Worm (Caenorhabditis elegans): ENCODE data around the gene plc-3.

The plc-3 gene

ce11 chrII:10222577-10222976 lies at the start of gene plc-3:
Gene plc-3 (plus strand): TSS chrII:10222877.
- no peak for TF ChIP-seq unc-62 (GFP tag; optimal IDR thresholded peaks at IDR 0.05)

ce11 chrII:10174338-10174737 lies 48.3 kb upstream of the plc-3 start, which contains the start of gene F33H1.4:
Gene F33H1.4 (plus strand): TSS chrII:10174648.
- no peak for TF ChIP-seq unc-62 (GFP tag; optimal IDR thresholded peaks at IDR 0.05)

- TF ChIP-seq unc-62 (GFP tag; optimal IDR thresholded peaks at IDR 0.05), result no peak
These were observed 40.0 kb upstream of the plc-3 start, which contains the start of gene srd-1 for ce11 chrII:10182634-10183033. Gene srd-1 (minus strand): TSS chrII:10182734.

- TF ChIP-seq unc-62 (GFP tag; optimal IDR thresholded peaks at IDR 0.05), result no peak
These were observed 34.9 kb upstream of the plc-3 start, which contains the start of gene srd-2 for ce11 chrII:10187808-10188207. Gene srd-2 (minus strand): TSS chrII:10187908.

- TF ChIP-seq unc-62 (GFP tag; optimal IDR thresholded peaks at IDR 0.05), result no peak
These were observed 33.3 kb upstream of the plc-3 start, which contains the start of gene cdc-25.4 for ce11 chrII:10189369-10189768. Gene cdc-25.4 (minus strand): TSS chrII:10189469.

ce11 chrII:10192207-10192606 lies 30.5 kb upstream of the plc-3 start, which contains the start of gene R05H5.7:
Gene R05H5.7 (plus strand): TSS chrII:10192507.
- no peak for TF ChIP-seq unc-62 (GFP tag; optimal IDR thresholded peaks at IDR 0.05)

ce11 chrII:10194605-10195004 lies 28.1 kb upstream of the plc-3 start, which contains the start of gene srb-6:
Gene srb-6 (plus strand): TSS chrII:10194905.
- TF ChIP-seq unc-62 (GFP tag; optimal IDR thresholded peaks at IDR 0.05), result no peak

- TF ChIP-seq unc-62 (GFP tag; optimal IDR thresholded peaks at IDR 0.05), result no peak
These were observed 25.5 kb upstream of the plc-3 start, which contains the start of gene R05H5.3 for ce11 chrII:10197091-10197675. Gene R05H5.3 (plus strand): TSS chrII:10197625.

- TF ChIP-seq unc-62 (GFP tag; optimal IDR thresholded peaks at IDR 0.05), result no peak
These were observed 24.2 kb upstream of the plc-3 start for ce11 chrII:10198486-10198885.

- no peak for TF ChIP-seq unc-62 (GFP tag; optimal IDR thresholded peaks at IDR 0.05)
These were observed 22.8 kb upstream of the plc-3 start, which contains the start of gene R05H5.4 for ce11 chrII:10199906-10200305. Gene R05H5.4 (minus strand): TSS chrII:10200006.

ce11 chrII:10200759-10201158 lies 21.9 kb upstream of the plc-3 start, which contains the start of gene arv-1:
Gene arv-1 (minus strand): TSS chrII:10200823.
- TF ChIP-seq unc-62 (GFP tag; optimal IDR thresholded peaks at IDR 0.05), result no peak

- TF ChIP-seq unc-62 (GFP tag; optimal IDR thresholded peaks at IDR 0.05), result no peak
These were observed 20.4 kb upstream of the plc-3 start for ce11 chrII:10202275-10202674.

ce11 chrII:10203067-10203466 lies 19.6 kb upstream of the plc-3 start:
- TF ChIP-seq unc-62 (GFP tag; optimal IDR thresholded peaks at IDR 0.05), result no peak

- no peak for TF ChIP-seq unc-62 (GFP tag; optimal IDR thresholded peaks at IDR 0.05)
These were observed 18.9 kb upstream of the plc-3 start for ce11 chrII:10203765-10204164.

ce11 chrII:10204428-10205049 lies 18.1 kb upstream of the plc-3 start:
- no peak for TF ChIP-seq unc-62 (GFP tag; optimal IDR thresholded peaks at IDR 0.05)

ce11 chrII:10206425-10206824 lies 16.3 kb upstream of the plc-3 start, which contains the start of gene T01E8.1:
Gene T01E8.1 (plus strand): TSS chrII:10206725.
- no peak for TF ChIP-seq unc-62 (GFP tag; optimal IDR thresholded peaks at IDR 0.05)

- TF ChIP-seq unc-62 (GFP tag; optimal IDR thresholded peaks at IDR 0.05), result no peak
These were observed 4.5 kb upstream of the plc-3 start, which contains the start of gene ref-1 for ce11 chrII:10218171-10218570. Gene ref-1 (plus strand): TSS chrII:10218471.

Measured in whole organism, dauer.